Fruit fly (Drosophila melanogaster) whole organism, prepupa: Measurements from ENCODE around the gene CG3156.
"Not testable (repeated sequence)": the region's sequence is repeated elsewhere in the genome, so short reads cannot be mapped to it uniquely, and the experiment has no call there.

Experiments
- Blimp-1 ChIP-seq: fragments of 200-800 bp; sonication (Bioruptor generic); optimal IDR thresholded peaks from 3 replicates; lab custom pipeline; 2017; ENCODE audit warnings: missing biosample characterization, missing genetic modification characterization, mild to moderate bottlenecking, moderate library complexity, missing genetic modification reagents
- CG10669 ChIP-seq: fragments of 200-800 bp; sonication (Bioruptor generic); optimal IDR thresholded peaks from 3 replicates; lab custom pipeline; 2018; ENCODE audit warnings: missing biosample characterization, mild to moderate bottlenecking, missing genetic modification characterization, moderate library complexity
- CG11902 ChIP-seq: fragments of 200-800 bp; sonication (Bioruptor generic); optimal IDR thresholded peaks from 3 replicates; lab custom pipeline; 2016; ENCODE audit warnings: missing biosample characterization, missing genetic modification characterization
- CG1621 ChIP-seq: fragments of 200-800 bp; sonication (Bioruptor generic); optimal IDR thresholded peaks from 3 replicates; lab custom pipeline; 2018; ENCODE audit warnings: missing biosample characterization, mild to moderate bottlenecking, missing genetic modification characterization
- CG4318 ChIP-seq: fragments of 200-800 bp; sonication (Bioruptor generic); optimal IDR thresholded peaks from 3 replicates; lab custom pipeline; 2017; ENCODE audit warnings: missing biosample characterization, mild to moderate bottlenecking, missing genetic modification characterization
- CG6792 ChIP-seq: fragments of 200-800 bp; sonication (Bioruptor generic); optimal IDR thresholded peaks from 3 replicates; lab custom pipeline; 2016; ENCODE audit warnings: missing biosample characterization, missing genetic modification characterization
- CG6854 ChIP-seq: fragments of 200-800 bp; sonication (Bioruptor generic); optimal IDR thresholded peaks from 2 replicates; lab custom pipeline; 2017; ENCODE audit warnings: missing biosample characterization, mild to moderate bottlenecking, missing genetic modification characterization
- CG8319 ChIP-seq: fragments of 200-800 bp; sonication (Bioruptor generic); optimal IDR thresholded peaks from 3 replicates; lab custom pipeline; 2016; ENCODE audit warnings: missing biosample characterization, missing genetic modification characterization
- Eip75B ChIP-seq: fragments of 200-800 bp; sonication (Bioruptor generic); optimal IDR thresholded peaks from 3 replicates; lab custom pipeline; 2016; ENCODE audit warnings: missing biosample characterization, missing genetic modification characterization
- Ets21C ChIP-seq: fragments of 200-800 bp; sonication (Bioruptor generic); optimal IDR thresholded peaks from 3 replicates; lab custom pipeline; 2016; ENCODE audit warnings: missing biosample characterization, missing genetic modification characterization
- Gug ChIP-seq: fragments of 200-800 bp; sonication (Bioruptor generic); IDR thresholded peaks from 2 replicates; pipeline ENCODE4 v1.3.6; 2022; ENCODE audit warnings: missing biosample characterization, missing genetic modification characterization
- Hr39 ChIP-seq: fragments of 200-800 bp; sonication (Bioruptor generic); optimal IDR thresholded peaks from 2 replicates; lab custom pipeline; 2016; ENCODE audit warnings: missing biosample characterization, missing genetic modification characterization
- fkh ChIP-seq: fragments of 200-800 bp; sonication (Bioruptor generic); optimal IDR thresholded peaks from 3 replicates; lab custom pipeline; 2017; ENCODE audit warnings: missing biosample characterization, mild to moderate bottlenecking, missing genetic modification characterization, moderate library complexity
- net ChIP-seq: fragments of 200-800 bp; sonication (Bioruptor generic); optimal IDR thresholded peaks from 3 replicates; lab custom pipeline; 2016; ENCODE audit warnings: missing biosample characterization, missing genetic modification characterization

- not testable (repeated sequence) for TF ChIP-seq CG10669 (GFP tag; lab: Kevin White, UChicago); Eip75B (GFP tag; lab: Kevin White, UChicago); fkh (GFP tag; lab: Kevin White, UChicago); CG8319 (GFP tag; lab: Kevin White, UChicago); CG6854 (GFP tag; lab: Kevin White, UChicago); Blimp-1 (GFP tag; lab: Kevin White, UChicago); Hr39 (GFP tag; lab: Kevin White, UChicago); Gug (GFP tag; lab: Robert Waterston, UW); Ets21C (GFP tag; lab: Kevin White, UChicago); CG4318; CG11902 (GFP tag; lab: Kevin White, UChicago); CG6792; CG1621 (tag; lab: Kevin White, UChicago); net (GFP tag; lab: Kevin White, UChicago)
These were observed 6.0 kb upstream of the CG3156 start, which contains the start of gene CG3176 for dm6 chrX:481642-482041.
